Fruit fly (Drosophila melanogaster) whole organism, embryonic: Measurements from ENCODE around the gene Son.

Experiments
- Bdp1 ChIP-seq: fragments of 200-800 bp; sonication (Bioruptor generic); optimal IDR thresholded peaks from 3 replicates; lab custom pipeline; 2016; ENCODE audit warnings: missing biosample characterization, missing genetic modification characterization
- CG10321 ChIP-seq: fragments of 200-800 bp; sonication (Bioruptor generic); IDR thresholded peaks from 2 replicates; pipeline ENCODE4 v1.3.6; 2022; ENCODE audit warnings: missing biosample characterization, missing genetic modification characterization
- CG10979 ChIP-seq: fragments of 200-800 bp; sonication (Bioruptor generic); optimal IDR thresholded peaks from 2 replicates; lab custom pipeline; 2018; ENCODE audit warnings: missing biosample characterization, mild to moderate bottlenecking, missing genetic modification characterization, moderate library complexity
- CG12219 ChIP-seq: fragments of 200-800 bp; sonication (Bioruptor generic); optimal IDR thresholded peaks from 3 replicates; lab custom pipeline; 2018; ENCODE audit warnings: missing biosample characterization, mild to moderate bottlenecking, missing genetic modification characterization
- CG12236 ChIP-seq: fragments of 200-800 bp; sonication (Bioruptor generic); optimal IDR thresholded peaks from 2 replicates; lab custom pipeline; 2016; ENCODE audit warnings: missing biosample characterization, missing genetic modification characterization
- CG13775 ChIP-seq: fragments of 200-800 bp; sonication (Bioruptor generic); optimal IDR thresholded peaks from 3 replicates; lab custom pipeline; 2017; ENCODE audit warnings: missing biosample characterization, mild to moderate bottlenecking, missing genetic modification characterization
- CG14014 ChIP-seq: fragments of 200-800 bp; sonication (Bioruptor generic); IDR thresholded peaks from 2 replicates; pipeline ENCODE4 v1.3.6; 2022; ENCODE audit warnings: missing biosample characterization, missing genetic modification characterization
- CG15601 ChIP-seq: fragments of 200-800 bp; sonication (Bioruptor generic); optimal IDR thresholded peaks from 3 replicates; lab custom pipeline; 2019; ENCODE audit warnings: missing biosample characterization, mild to moderate bottlenecking, missing genetic modification characterization, moderate library complexity
- CG1647 ChIP-seq: fragments of 200-800 bp; sonication (Bioruptor generic); optimal IDR thresholded peaks from 3 replicates; lab custom pipeline; 2016; ENCODE audit warnings: missing biosample characterization, missing genetic modification characterization
- CG17186 ChIP-seq: fragments of 200-800 bp; sonication (Bioruptor generic); optimal IDR thresholded peaks from 3 replicates; lab custom pipeline; 2017; ENCODE audit warnings: missing biosample characterization, missing genetic modification reagents, missing genetic modification characterization
- CG17359 ChIP-seq: fragments of 200-800 bp; sonication (Bioruptor generic); optimal IDR thresholded peaks from 3 replicates; lab custom pipeline; 2018; ENCODE audit warnings: missing biosample characterization, mild to moderate bottlenecking, missing genetic modification characterization, moderate library complexity
- CG30403 ChIP-seq: fragments of 200-800 bp; sonication (Bioruptor generic); optimal IDR thresholded peaks from 3 replicates; lab custom pipeline; 2016; ENCODE audit warnings: missing biosample characterization, missing genetic modification characterization
- CG30431 ChIP-seq: fragments of 200-800 bp; sonication (Bioruptor generic); optimal IDR thresholded peaks from 2 replicates; lab custom pipeline; 2017; ENCODE audit warnings: missing biosample characterization, missing genetic modification characterization
- CG34422 ChIP-seq: fragments of 200-800 bp; sonication (Bioruptor generic); IDR thresholded peaks from 3 replicates; pipeline ENCODE4 v1.3.6; 2022; ENCODE audit warnings: missing biosample characterization, missing genetic modification characterization
- CG4707 ChIP-seq: fragments of 200-800 bp; sonication (Bioruptor generic); optimal IDR thresholded peaks from 2 replicates; lab custom pipeline; 2018; ENCODE audit warnings: missing biosample characterization, mild to moderate bottlenecking, missing genetic modification characterization, moderate library complexity
- CG6654 ChIP-seq: fragments of 200-800 bp; sonication (Bioruptor generic); optimal IDR thresholded peaks from 2 replicates; lab custom pipeline; 2017; ENCODE audit warnings: missing biosample characterization, mild to moderate bottlenecking, missing genetic modification characterization
- CG6683 ChIP-seq: fragments of 200-800 bp; sonication (Bioruptor generic); optimal IDR thresholded peaks from 2 replicates; lab custom pipeline; 2017; ENCODE audit warnings: missing biosample characterization, mild to moderate bottlenecking, missing genetic modification characterization, missing genetic modification reagents
- CG6791 ChIP-seq: fragments of 200-800 bp; sonication (Bioruptor generic); IDR thresholded peaks from 3 replicates; pipeline ENCODE4 v1.3.6; 2022; ENCODE audit warnings: missing biosample characterization, missing genetic modification characterization; ENCODE audit not compliant: partially characterized antibody
- CG6813 ChIP-seq: fragments of 200-800 bp; sonication (Bioruptor generic); optimal IDR thresholded peaks from 2 replicates; lab custom pipeline; 2017; ENCODE audit warnings: missing biosample characterization, missing genetic modification characterization, mild to moderate bottlenecking, moderate library complexity, missing genetic modification reagents
- CG9817 ChIP-seq: fragments of 200-800 bp; sonication (Bioruptor generic); optimal IDR thresholded peaks from 2 replicates; lab custom pipeline; 2018; ENCODE audit warnings: missing biosample characterization, mild to moderate bottlenecking, missing genetic modification characterization, moderate library complexity
- Doc2 ChIP-seq: fragments of 200-800 bp; sonication (Bioruptor generic); IDR thresholded peaks from 2 replicates; pipeline ENCODE4 v1.3.6; 2022; ENCODE audit warnings: missing biosample characterization, missing genetic modification characterization
- Hr3 ChIP-seq: fragments of 200-800 bp; sonication (Bioruptor generic); optimal IDR thresholded peaks from 3 replicates; lab custom pipeline; 2016; ENCODE audit warnings: missing biosample characterization, missing genetic modification characterization
- Hr39 ChIP-seq: fragments of >200 bp; optimal IDR thresholded peaks from 2 replicates; lab custom pipeline; 2017
- Kr ChIP-seq: fragments of 200-800 bp; sonication (Bioruptor generic); optimal IDR thresholded peaks from 2 replicates; lab custom pipeline; 2017; ENCODE audit warnings: missing biosample characterization, mild to moderate bottlenecking, missing genetic modification characterization
- MESR4 ChIP-seq: fragments of 200-800 bp; sonication (Bioruptor generic); optimal IDR thresholded peaks from 2 replicates; lab custom pipeline; 2018; ENCODE audit warnings: missing biosample characterization, mild to moderate bottlenecking, missing genetic modification characterization, moderate library complexity
- Neu2 ChIP-seq: fragments of 200-800 bp; sonication (Bioruptor generic); optimal IDR thresholded peaks from 3 replicates; lab custom pipeline; 2016; ENCODE audit warnings: missing biosample characterization, missing genetic modification characterization, borderline replicate concordance
- Opbp ChIP-seq: fragments of 200-800 bp; sonication (Bioruptor generic); IDR thresholded peaks from 3 replicates; pipeline ENCODE4 v1.3.6; 2022; ENCODE audit warnings: missing biosample characterization, missing genetic modification characterization; ENCODE audit not compliant: partially characterized antibody
- Usf ChIP-seq: fragments of 200-800 bp; sonication (Bioruptor generic); optimal IDR thresholded peaks from 2 replicates; lab custom pipeline; 2017; ENCODE audit warnings: missing genotype, missing biosample characterization, missing genetic modification characterization
- ash1 ChIP-seq: fragments of 200-800 bp; sonication (Bioruptor generic); optimal IDR thresholded peaks from 2 replicates; lab custom pipeline; 2018; ENCODE audit warnings: missing biosample characterization, mild to moderate bottlenecking, missing genetic modification characterization
- bbx ChIP-seq: fragments of 200-800 bp; sonication (Bioruptor generic); IDR thresholded peaks from 2 replicates; pipeline ENCODE4 v1.3.6; 2022; ENCODE audit warnings: missing biosample characterization, missing genetic modification characterization; ENCODE audit not compliant: partially characterized antibody
- br ChIP-seq: fragments of >200 bp; optimal IDR thresholded peaks from 2 replicates; lab custom pipeline; 2017
- bsh ChIP-seq, 2 experiments: fragments of 200-800 bp; sonication (Bioruptor generic); optimal IDR thresholded peaks; 2 replicates each; lab custom pipeline; 2017 to 2018; ENCODE audit warnings: mild to moderate bottlenecking in 2 of 2, missing biosample characterization in 2 of 2, missing genetic modification characterization in 2 of 2, moderate library complexity in 1 of 2
- cg ChIP-seq: fragments of 200-800 bp; sonication (Bioruptor generic); optimal IDR thresholded peaks from 3 replicates; lab custom pipeline; 2019; ENCODE audit warnings: missing biosample characterization, mild to moderate bottlenecking, missing genetic modification characterization, moderate library complexity
- chn ChIP-seq: fragments of 200-800 bp; sonication (Bioruptor generic); optimal IDR thresholded peaks from 2 replicates; lab custom pipeline; 2016; ENCODE audit warnings: missing biosample characterization, missing genetic modification characterization
- emc ChIP-seq: fragments of 200-800 bp; sonication (Bioruptor generic); optimal IDR thresholded peaks from 2 replicates; lab custom pipeline; 2016; ENCODE audit warnings: missing biosample characterization, missing genetic modification characterization
- fru ChIP-seq: fragments of >200 bp; optimal IDR thresholded peaks from 2 replicates; lab custom pipeline; 2017
- h ChIP-seq: fragments of >200 bp; optimal IDR thresholded peaks from 2 replicates; lab custom pipeline; 2017
- lov ChIP-seq, 2 experiments: fragments of 200-800 bp in 1 of 2; fragments of >200 bp in 1 of 2; sonication (Bioruptor generic) in 1 of 2; IDR thresholded peaks in 1 of 2; optimal IDR thresholded peaks in 1 of 2; 2 replicates in 1 of 2; 3 replicates in 1 of 2; pipeline versions ENCODE4 v1.3.6 to Lab custom; 2017 to 2022; ENCODE audit warnings: missing biosample characterization in 1 of 2, missing genetic modification characterization in 1 of 2
- pb ChIP-seq: fragments of 200-800 bp; sonication (Bioruptor generic); optimal IDR thresholded peaks from 3 replicates; lab custom pipeline; 2016; ENCODE audit warnings: missing biosample characterization, missing genetic modification characterization
- pho ChIP-seq: fragments of 200-800 bp; sonication (Bioruptor generic); optimal IDR thresholded peaks from 2 replicates; lab custom pipeline; 2016; ENCODE audit warnings: missing biosample characterization, missing genetic modification characterization
- pzg ChIP-seq: fragments of 200-800 bp; sonication (Bioruptor generic); optimal IDR thresholded peaks from 3 replicates; lab custom pipeline; 2018; ENCODE audit warnings: missing biosample characterization, mild to moderate bottlenecking, missing genetic modification characterization, moderate library complexity
- ro ChIP-seq: fragments of 200-800 bp; sonication (Bioruptor generic); IDR thresholded peaks from 2 replicates; pipeline ENCODE4 v1.3.6; 2022; ENCODE audit warnings: missing biosample characterization, missing genetic modification characterization
- salm ChIP-seq: fragments of 200-800 bp; sonication (Bioruptor generic); optimal IDR thresholded peaks from 2 replicates; lab custom pipeline; 2018; ENCODE audit warnings: missing biosample characterization, mild to moderate bottlenecking, missing genetic modification characterization
- sc ChIP-seq, 3 experiments: fragments of >200 bp in 2 of 3; fragments of 200-800 bp in 1 of 3; sonication (Bioruptor generic) in 1 of 3; optimal IDR thresholded peaks; 2 replicates in 2 of 3; 3 replicates in 1 of 3; lab custom pipeline; 2017; ENCODE audit warnings: mild to moderate bottlenecking in 1 of 3, missing biosample characterization in 1 of 3, missing genetic modification characterization in 1 of 3, missing genetic modification reagents in 1 of 3
- schlank ChIP-seq: fragments of 200-800 bp; sonication (Bioruptor generic); optimal IDR thresholded peaks from 2 replicates; lab custom pipeline; 2018; ENCODE audit warnings: missing biosample characterization, mild to moderate bottlenecking, missing genetic modification characterization
- sisA ChIP-seq: fragments of 200-800 bp; sonication (Bioruptor generic); IDR thresholded peaks from 2 replicates; pipeline ENCODE4 v1.3.6; 2022; ENCODE audit warnings: missing biosample characterization, missing genetic modification characterization
- sob ChIP-seq: fragments of 200-800 bp; sonication (Bioruptor generic); IDR thresholded peaks from 2 replicates; pipeline ENCODE4 v1.3.6; 2022; ENCODE audit warnings: missing biosample characterization, missing genetic modification characterization
- stc ChIP-seq: fragments of 200-800 bp; sonication (Bioruptor generic); IDR thresholded peaks from 2 replicates; pipeline ENCODE4 v1.3.6; 2022; ENCODE audit warnings: missing biosample characterization, missing genetic modification characterization
- tap ChIP-seq: fragments of 200-800 bp; optimal IDR thresholded peaks from 3 replicates; lab custom pipeline; 2019; ENCODE audit warnings: missing biosample characterization, mild to moderate bottlenecking, missing genetic modification characterization, moderate library complexity
- zfh2 ChIP-seq: fragments of 200-800 bp; sonication (Bioruptor generic); optimal IDR thresholded peaks from 2 replicates; lab custom pipeline; 2016; ENCODE audit warnings: missing biosample characterization, missing genetic modification characterization

The Son gene

DNA sequence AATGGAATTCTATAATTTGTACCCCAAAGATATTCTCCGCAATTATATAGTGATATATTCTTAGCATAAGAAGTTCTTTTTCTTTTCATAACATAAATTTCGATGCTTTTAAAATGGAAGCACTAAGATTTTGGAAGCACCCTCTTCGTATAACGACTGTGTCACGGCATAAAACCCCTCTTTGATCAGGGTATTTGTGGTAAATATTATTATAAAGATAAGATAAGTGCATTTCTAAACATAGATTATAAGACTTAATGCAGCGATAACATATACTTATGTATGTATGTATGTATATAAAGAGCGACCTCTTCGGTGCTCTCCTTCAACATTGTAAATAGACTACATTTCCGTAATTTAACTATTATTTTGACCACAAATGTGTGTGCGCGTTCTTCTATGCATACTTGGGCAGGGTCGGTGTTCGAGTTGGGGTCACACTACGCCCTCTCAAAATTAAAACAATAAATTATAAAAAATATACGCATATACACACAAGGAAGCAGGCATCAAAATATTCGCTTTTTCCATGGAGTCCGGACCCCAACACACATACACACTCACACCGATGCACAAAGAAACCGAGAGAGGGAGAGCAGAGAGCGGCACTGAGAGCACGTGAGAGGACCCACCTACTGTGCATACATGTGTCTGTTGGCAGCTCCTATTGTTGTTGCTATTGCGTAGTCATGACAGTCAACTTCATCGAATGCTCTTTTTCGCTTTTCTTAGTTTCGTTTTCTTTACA, 27.4 kb upstream of the Son start (continued):
- TF ChIP-seq Kr (GFP tag; lab: Kevin White, UChicago) (no peak), sisA (GFP tag; lab: Robert Waterston, UW) (no peak), CG4707 (GFP tag; lab: Kevin White, UChicago) (no peak), Doc2 (no peak), Opbp (GFP tag; lab: Robert Waterston, UW) (no peak), bbx (GFP tag; lab: Robert Waterston, UW) (no peak), CG1647 (GFP tag; lab: Kevin White, UChicago) (no peak), CG17359 (peak; percentile 17), CG6813 (GFP tag; lab: Kevin White, UChicago) (no peak), schlank (no peak), CG34422 (no peak), CG30431 (GFP tag; lab: Kevin White, UChicago) (no peak), CG10979 (tag; lab: Kevin White, UChicago) (no peak), CG6791 (GFP tag; lab: Robert Waterston, UW) (no peak), tap (tag; lab: Kevin White, UChicago) (peak; percentile 1), Usf (GFP tag; lab: Kevin White, UChicago) (no peak), bsh (GFP tag; optimal IDR thresholded peaks at IDR 0.05; lab: Kevin White, UChicago) (peak in 1 of 2 experiments; percentile 16), stc (GFP tag; lab: Robert Waterston, UW) (no peak), h (lab: Kevin White, UChicago) (no peak), CG10321 (GFP tag; lab: Robert Waterston, UW) (no peak), CG12236 (GFP tag; lab: Kevin White, UChicago) (no peak), br (lab: Kevin White, UChicago) (no peak), Neu2 (GFP tag; lab: Kevin White, UChicago) (no peak), emc (GFP tag; lab: Kevin White, UChicago) (no peak), CG9817 (no peak), CG12219 (GFP tag; lab: Kevin White, UChicago) (no peak), pho (GFP tag; lab: Kevin White, UChicago) (no peak), CG6654 (GFP tag; lab: Kevin White, UChicago) (no peak), pb (GFP tag; lab: Kevin White, UChicago) (no peak), fru (no peak), zfh2 (no peak), MESR4 (no peak), ro (GFP tag; lab: Robert Waterston, UW) (no peak), salm (tag; lab: Kevin White, UChicago) (no peak), CG6683 (GFP tag; lab: Kevin White, UChicago) (peak; percentile 19), CG17186 (GFP tag; lab: Kevin White, UChicago) (no peak), CG30403 (no peak), Bdp1 (GFP tag; lab: Kevin White, UChicago) (no peak), chn (GFP tag; lab: Kevin White, UChicago) (no peak), ash1 (GFP tag; lab: Kevin White, UChicago) (peak; percentile 37), Hr3 (no peak), cg (GFP tag; lab: Kevin White, UChicago) (peak; percentile 95), Hr39 (lab: Kevin White, UChicago) (no peak), CG14014 (GFP tag; lab: Robert Waterston, UW) (no peak), pzg (no peak), sob (GFP tag; lab: Robert Waterston, UW) (no peak), CG13775 (GFP tag; lab: Kevin White, UChicago) (no peak), sc (optimal IDR thresholded peaks at IDR 0.05; lab: Kevin White, UChicago) (no peak), sc (GFP tag; optimal IDR thresholded peaks at IDR 0.05; lab: Kevin White, UChicago) (no peak), lov (optimal IDR thresholded peaks at IDR 0.05; lab: Kevin White, UChicago) (no peak), lov (GFP tag; IDR thresholded peaks at IDR 0.05; lab: Robert Waterston, UW) (no peak), CG15601 (tag; lab: Kevin White, UChicago) (peak; percentile 52)
